Fruit fly (Drosophila melanogaster): ENCODE data around the gene rdx.

The rdx gene

DNA sequence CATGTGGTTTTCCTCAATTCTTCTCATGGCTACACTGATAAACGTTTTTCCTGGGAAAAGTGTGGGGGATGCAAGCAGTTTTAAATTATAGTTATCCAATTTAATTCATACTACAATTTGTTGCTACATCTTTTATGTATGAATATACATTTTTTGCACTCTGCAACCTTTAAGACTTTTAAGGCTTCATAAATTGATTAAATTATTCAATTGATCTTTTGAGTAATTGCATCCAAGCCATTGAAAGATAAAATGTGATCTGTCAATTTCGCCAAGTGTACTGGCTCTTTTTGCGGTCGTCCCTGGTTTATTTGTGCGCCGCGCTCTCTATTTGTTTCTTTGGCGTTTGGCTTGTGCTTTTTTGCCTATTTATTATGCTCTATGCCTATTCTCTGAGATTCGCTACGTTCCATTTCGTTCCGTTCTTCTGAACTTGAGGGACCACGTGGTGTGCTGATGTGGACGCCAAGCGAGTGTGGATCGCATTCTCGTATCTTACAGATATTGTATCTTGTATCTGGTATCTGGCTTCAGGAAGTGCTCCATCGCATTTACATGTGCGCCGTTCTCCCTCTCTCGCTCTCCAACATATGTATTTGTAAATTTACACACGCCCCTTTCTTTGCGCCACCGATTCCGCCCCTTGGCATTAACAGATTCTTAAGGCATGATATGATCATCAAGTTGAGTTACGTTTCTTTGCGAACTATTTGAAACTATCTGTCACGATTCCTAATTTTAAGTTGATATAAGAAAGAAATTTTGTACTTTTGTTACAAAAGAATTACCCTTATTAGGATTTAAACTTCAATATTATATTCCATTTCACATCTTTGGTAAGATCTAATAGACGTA is 20.6 kb upstream of the rdx start (continued):
- TF ChIP-seq CG11456 (GFP tag; IDR thresholded peaks at IDR 0.05): peak; percentile 86
- TF ChIP-seq gfzf (GFP tag; optimal IDR thresholded peaks at IDR 0.05): no peak
- TF ChIP-seq wor (GFP tag; IDR thresholded peaks at IDR 0.05): peak; percentile 59; the same call in 1 of the 2 replicates
- TF ChIP-seq cad (GFP tag; optimal IDR thresholded peaks at IDR 0.05): no peak
- TF ChIP-seq Chrac-16 (GFP tag; optimal IDR thresholded peaks at IDR 0.05): peak; percentile 72
- TF ChIP-seq CG13424 (tag; optimal IDR thresholded peaks at IDR 0.05): peak; percentile 84
- peak; percentile 71; the same call in 1 of the 2 replicates for TF ChIP-seq CG32767 (GFP tag; IDR thresholded peaks at IDR 0.05)
- peak; percentile 85 for TF ChIP-seq CG11504 (tag; optimal IDR thresholded peaks at IDR 0.05)
- TF ChIP-seq CG9727 (GFP tag; optimal IDR thresholded peaks at IDR 0.05): peak; percentile 86
- TF ChIP-seq fd64A (GFP tag; optimal IDR thresholded peaks at IDR 0.05): no peak
- peak; percentile 4 for TF ChIP-seq CTCF (GFP tag; optimal IDR thresholded peaks at IDR 0.05)
- no peak for TF ChIP-seq sens-2 (GFP tag; IDR thresholded peaks at IDR 0.05)
- TF ChIP-seq CG17912 (GFP tag; optimal IDR thresholded peaks at IDR 0.05): no peak
- peak; percentile 84 for TF ChIP-seq Camta (GFP tag; optimal IDR thresholded peaks at IDR 0.05)
- TF ChIP-seq CG7839 (tag; optimal IDR thresholded peaks at IDR 0.05): peak; percentile 92
- peak; percentile 73 for TF ChIP-seq CG2712 (tag; optimal IDR thresholded peaks at IDR 0.05)
- peak; percentile 83 for TF ChIP-seq CG17385 (GFP tag; optimal IDR thresholded peaks at IDR 0.05)
- no peak for TF ChIP-seq Dp (GFP tag; optimal IDR thresholded peaks at IDR 0.05)
- peak; percentile 80 for TF ChIP-seq Xbp1 (GFP tag; optimal IDR thresholded peaks at IDR 0.05)
- TF ChIP-seq CG10274 (GFP tag; optimal IDR thresholded peaks at IDR 0.05): peak; percentile 77
- peak; percentile 90 for TF ChIP-seq Hsf (GFP tag; optimal IDR thresholded peaks at IDR 0.05)
- no peak; the same call in 1 of the 2 replicates for TF ChIP-seq hbn (GFP tag; IDR thresholded peaks at IDR 0.05; ENCODE audit: partially characterized antibody)
- peak in 1 of 2 experiments; percentile 33 for TF ChIP-seq insv (GFP tag; optimal IDR thresholded peaks at IDR 0.05)
- TF ChIP-seq CG8478 (optimal IDR thresholded peaks at IDR 0.05): no peak
- TF ChIP-seq cwo (GFP tag; optimal IDR thresholded peaks at IDR 0.05): peak; percentile 85
- no peak for TF ChIP-seq Lpt (GFP tag; optimal IDR thresholded peaks at IDR 0.05)
- peak; percentile 66 for TF ChIP-seq repo (GFP tag; optimal IDR thresholded peaks at IDR 0.05)
- peak; percentile 75 for TF ChIP-seq CG6272 (GFP tag; IDR thresholded peaks at IDR 0.05)
- peak; percentile 70 for TF ChIP-seq Bdp1 (GFP tag; optimal IDR thresholded peaks at IDR 0.05)
- TF ChIP-seq CG9876 (GFP tag; optimal IDR thresholded peaks at IDR 0.05): peak; percentile 69
- TF ChIP-seq CG5953 (GFP tag; IDR thresholded peaks at IDR 0.05): no peak
- no peak for TF ChIP-seq ash1 (GFP tag; optimal IDR thresholded peaks at IDR 0.05)
- peak; percentile 53 for TF ChIP-seq CG11723 (GFP tag; optimal IDR thresholded peaks at IDR 0.05)
- no peak for TF ChIP-seq kni (GFP tag; optimal IDR thresholded peaks at IDR 0.05)
- TF ChIP-seq wek (GFP tag; optimal IDR thresholded peaks at IDR 0.05): peak; percentile 24
- no peak for TF ChIP-seq hth (optimal IDR thresholded peaks at IDR 0.05)
- peak; percentile 44 for TF ChIP-seq CG4282 (GFP tag; optimal IDR thresholded peaks at IDR 0.05)
- 0 out of 2 replicates have a peak, but pooled peaks have one; percentile 34 for TF ChIP-seq Dip2 (GFP tag; IDR thresholded peaks at IDR 0.05)
- peak; percentile 91; the same call in 1 of the 2 replicates for TF ChIP-seq rib (GFP tag; IDR thresholded peaks at IDR 0.05)
- peak; percentile 91 for TF ChIP-seq wdn (GFP tag; IDR thresholded peaks at IDR 0.05)
- peak; percentile 4 for TF ChIP-seq ab (GFP tag; optimal IDR thresholded peaks at IDR 0.05)
- peak; percentile 62 for TF ChIP-seq CG3163 (GFP tag; optimal IDR thresholded peaks at IDR 0.05)
- TF ChIP-seq CG17829 (tag; optimal IDR thresholded peaks at IDR 0.05): peak; percentile 72
- TF ChIP-seq CG7271 (tag; optimal IDR thresholded peaks at IDR 0.05): no peak
- peak; percentile 60 for TF ChIP-seq CG11696 (GFP tag; IDR thresholded peaks at IDR 0.05)
- no peak for TF ChIP-seq dan (GFP tag; IDR thresholded peaks at IDR 0.05)
- TF ChIP-seq Ravus (GFP tag; IDR thresholded peaks at IDR 0.05): peak; percentile 76
- TF ChIP-seq CG16863 (GFP tag; optimal IDR thresholded peaks at IDR 0.05): peak; percentile 71
- peak; percentile 85 for TF ChIP-seq D19B (GFP tag; optimal IDR thresholded peaks at IDR 0.05)
- TF ChIP-seq CG10267 (tag; optimal IDR thresholded peaks at IDR 0.05): peak; percentile 53

All from whole organism, embryonic.